Worm (Caenorhabditis elegans): Measurements from ENCODE around the gene flr-4.

DNA sequence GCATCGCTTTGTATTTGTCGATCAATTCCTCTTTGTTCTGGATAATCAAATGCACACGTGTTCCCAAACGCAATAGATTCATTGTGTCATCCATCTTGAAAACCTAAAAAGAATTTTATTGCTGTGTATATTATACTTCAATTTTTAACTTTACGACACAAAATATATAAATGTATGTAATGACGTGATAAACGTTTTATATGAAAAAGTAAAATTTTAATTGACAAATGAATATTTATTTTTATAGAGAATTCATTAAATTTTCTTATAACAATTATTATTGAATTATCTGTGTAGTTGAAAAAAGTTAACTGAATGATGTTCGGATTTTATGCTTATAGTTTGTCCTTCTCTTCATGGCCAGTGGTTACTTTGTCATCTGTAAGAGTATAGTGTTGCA, 33.3 kb upstream of the flr-4 start, which contains the start of gene H03G16.7:
- TF ChIP-seq nhr-28 (tag; optimal IDR thresholded peaks at IDR 0.05) (no peak), nhr-237 (tag; optimal IDR thresholded peaks at IDR 0.05) (no peak), unc-62 (GFP tag; optimal IDR thresholded peaks at IDR 0.05) (no peak), ztf-11 (tag; optimal IDR thresholded peaks at IDR 0.05) (no peak), lin-13 (tag; optimal IDR thresholded peaks at IDR 0.05) (no peak), snpc-4 (tag; optimal IDR thresholded peaks at IDR 0.05) (no peak)

All from whole organism, mixed stage, embryonic.